Worm (Caenorhabditis elegans): ENCODE measurements around the gene atp-4.

Gene atp-4

DNA sequence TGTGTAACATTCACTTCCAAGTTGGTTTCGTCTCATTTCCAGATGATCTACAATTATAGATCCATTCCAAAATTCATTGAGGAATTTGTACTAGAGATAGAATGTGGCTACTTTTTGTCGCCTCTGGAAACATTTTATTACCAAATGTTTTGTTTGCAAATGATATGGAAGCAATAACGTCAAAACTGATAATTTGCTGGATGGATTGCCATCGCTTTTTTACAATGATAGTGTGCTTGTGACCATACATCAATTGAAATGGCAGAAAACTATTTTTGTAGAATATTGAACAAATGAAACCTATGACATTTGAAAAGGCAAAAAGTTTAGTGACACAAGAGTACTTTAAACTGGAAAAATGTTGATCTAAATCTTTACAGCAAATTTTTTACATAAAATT lies 12.4 kb downstream of the atp-4 start:
- TF ChIP-seq sma-3 (GFP tag; optimal IDR thresholded peaks at IDR 0.05) (no peak), fos-1 (tag; optimal IDR thresholded peaks at IDR 0.05) (peak; percentile 26)

DNA sequence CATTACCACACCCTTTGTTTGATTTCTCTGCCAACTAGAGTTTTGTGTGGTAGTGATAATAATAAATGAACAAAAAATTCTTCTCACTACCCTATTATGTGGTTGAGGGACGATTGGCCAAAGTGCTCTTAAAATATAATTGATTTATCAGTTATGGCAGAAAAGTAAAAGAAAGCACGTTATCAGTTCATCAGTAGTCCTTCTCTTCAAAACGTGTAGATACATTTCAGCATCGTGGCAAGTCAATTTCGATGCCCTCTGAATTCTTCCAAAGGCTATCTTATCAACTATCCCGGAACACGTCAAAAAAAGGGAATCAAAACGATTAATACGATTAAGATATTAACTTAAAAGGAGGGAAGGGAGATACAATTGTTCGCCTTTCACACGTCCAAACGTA lies 13.9 kb downstream of the atp-4 start:
- TF ChIP-seq F13H6.1 (tag; optimal IDR thresholded peaks at IDR 0.05) (peak; percentile 30), crh-2 (tag; optimal IDR thresholded peaks at IDR 0.05) (peak; percentile 65), nhr-77 (tag; optimal IDR thresholded peaks at IDR 0.05) (no peak), lin-13 (GFP tag; optimal IDR thresholded peaks at IDR 0.05) (no peak), sem-4 (tag; optimal IDR thresholded peaks at IDR 0.05) (no peak), nhr-237 (tag; optimal IDR thresholded peaks at IDR 0.05) (no peak), nhr-10 (tag; optimal IDR thresholded peaks at IDR 0.05) (no peak), mdl-1 (tag; optimal IDR thresholded peaks at IDR 0.05) (no peak), nhr-23 (tag; optimal IDR thresholded peaks at IDR 0.05) (no peak), mab-5 (tag; optimal IDR thresholded peaks at IDR 0.05) (no peak), ama-1 (optimal IDR thresholded peaks at IDR 0.05) (no peak), sma-3 (GFP tag; optimal IDR thresholded peaks at IDR 0.05) (no peak), elt-1 (tag; optimal IDR thresholded peaks at IDR 0.05) (no peak), gmeb-1 (tag; optimal IDR thresholded peaks at IDR 0.05) (peak; percentile 31), ztf-4 (tag; optimal IDR thresholded peaks at IDR 0.05) (no peak), fos-1 (tag; optimal IDR thresholded peaks at IDR 0.05) (peak; percentile 60), lsy-2 (tag; optimal IDR thresholded peaks at IDR 0.05) (no peak), sma-9 (GFP tag; optimal IDR thresholded peaks at IDR 0.05) (peak; percentile 20), sma-9 (tag; optimal IDR thresholded peaks at IDR 0.05) (no peak), ZK546.5 (tag; optimal IDR thresholded peaks at IDR 0.05) (no peak), nhr-12 (tag; optimal IDR thresholded peaks at IDR 0.05) (no peak), elt-3 (tag; optimal IDR thresholded peaks at IDR 0.05) (no peak), nhr-11 (tag; optimal IDR thresholded peaks at IDR 0.05) (no peak), mbf-1 (tag; optimal IDR thresholded peaks at IDR 0.05) (no peak), snpc-4 (tag; optimal IDR thresholded peaks at IDR 0.05) (no peak), zag-1 (tag; optimal IDR thresholded peaks at IDR 0.05) (no peak), ztf-1 (GFP tag; conservative IDR thresholded peaks at IDR 0.05) (no peak)

DNA sequence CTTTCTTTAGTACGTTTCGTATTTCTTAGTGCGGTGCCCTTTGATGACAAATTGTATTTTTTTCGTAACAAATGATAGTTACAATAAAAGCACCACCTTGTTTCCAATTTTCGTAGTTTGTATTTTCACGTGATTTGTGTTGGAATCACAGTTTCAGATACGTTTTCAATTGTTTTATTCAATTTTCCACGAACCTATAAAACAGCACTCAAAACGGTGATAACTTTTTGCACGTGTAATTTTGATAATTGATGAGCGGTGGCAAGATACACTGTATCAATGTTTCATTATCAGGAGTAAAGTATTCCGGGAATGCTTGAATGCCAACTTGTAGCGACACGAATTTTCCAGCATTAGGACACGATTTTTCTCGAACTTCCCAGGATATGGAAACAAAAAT lies 15.8 kb downstream of the atp-4 start:
- TF ChIP-seq sma-9 (GFP tag; optimal IDR thresholded peaks at IDR 0.05) (peak; percentile 73), sma-9 (tag; optimal IDR thresholded peaks at IDR 0.05) (no peak), gmeb-1 (tag; optimal IDR thresholded peaks at IDR 0.05) (peak; percentile 20), nhr-11 (tag; optimal IDR thresholded peaks at IDR 0.05) (no peak), fos-1 (tag; optimal IDR thresholded peaks at IDR 0.05) (peak; percentile 50), crh-2 (tag; optimal IDR thresholded peaks at IDR 0.05) (peak; percentile 83), mdl-1 (tag; optimal IDR thresholded peaks at IDR 0.05) (peak in 1 of 2 experiments; percentile 26), mbf-1 (tag; optimal IDR thresholded peaks at IDR 0.05) (no peak)

DNA sequence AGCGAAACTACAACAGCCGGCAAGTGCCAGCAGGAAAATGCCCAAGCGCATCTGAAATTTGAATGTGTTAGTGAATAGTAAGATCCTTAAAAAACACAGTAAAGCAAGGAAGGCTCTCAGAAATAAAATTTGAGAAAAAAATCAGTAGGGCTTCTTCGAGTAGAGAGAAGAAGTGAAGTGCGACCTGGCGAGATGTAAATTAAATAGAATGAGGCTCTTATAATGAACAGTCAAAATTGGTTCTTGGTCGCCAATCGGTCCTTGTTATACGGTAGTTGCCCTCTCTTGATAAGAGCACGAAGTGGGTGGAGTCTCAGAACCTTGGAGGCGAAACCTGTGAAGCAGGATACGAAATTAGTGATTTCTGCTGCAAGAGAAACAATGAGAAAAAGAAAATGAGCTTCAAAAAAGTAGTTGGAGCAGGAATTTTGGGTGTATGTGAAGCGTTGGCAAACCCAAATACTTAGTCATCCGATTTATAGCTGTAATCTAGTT lies 18.1 kb downstream of the atp-4 start, which contains the start of gene bcf-1:
Gene bcf-1, minus strand, starts transcription at position 51 of the 495 bp plus-strand sequence.
- TF ChIP-seq unc-55 (GFP tag; optimal IDR thresholded peaks at IDR 0.05) (no peak), fos-1 (tag; optimal IDR thresholded peaks at IDR 0.05) (no peak), sem-4 (tag; optimal IDR thresholded peaks at IDR 0.05) (no peak), nhr-237 (tag; optimal IDR thresholded peaks at IDR 0.05) (no peak), alr-1 (tag; optimal IDR thresholded peaks at IDR 0.05) (no peak), R02D3.7 (tag; optimal IDR thresholded peaks at IDR 0.05) (no peak), ztf-4 (tag; optimal IDR thresholded peaks at IDR 0.05) (no peak), ztf-11 (tag; optimal IDR thresholded peaks at IDR 0.05) (no peak)

DNA sequence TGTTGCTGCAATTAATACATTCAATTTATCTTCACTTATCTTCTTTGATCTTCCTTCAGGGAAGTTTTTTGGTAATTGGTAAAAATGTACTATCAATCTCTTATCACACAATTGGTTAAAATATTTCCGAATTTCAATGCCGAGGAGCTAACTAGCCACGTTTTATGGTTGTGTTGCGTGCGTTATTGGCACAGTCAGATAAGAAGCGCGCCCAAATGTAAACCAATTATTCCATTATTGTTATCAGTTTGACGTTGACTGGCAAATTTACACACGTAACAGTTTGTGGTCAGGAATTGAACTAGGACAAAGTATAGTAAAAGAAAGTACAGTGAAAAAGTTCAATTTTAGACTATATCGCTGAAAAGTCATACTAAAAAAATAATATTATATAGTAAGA lies 19.3 kb downstream of the atp-4 start:
- no peak for TF ChIP-seq C34F6.9 (tag; optimal IDR thresholded peaks at IDR 0.05)
- no peak for TF ChIP-seq sma-3 (GFP tag; optimal IDR thresholded peaks at IDR 0.05)
- no peak for TF ChIP-seq nhr-237 (tag; optimal IDR thresholded peaks at IDR 0.05)
- TF ChIP-seq mdl-1 (tag; optimal IDR thresholded peaks at IDR 0.05), result no peak
- TF ChIP-seq sma-9 (GFP tag; optimal IDR thresholded peaks at IDR 0.05), result peak; percentile 14
- no peak for TF ChIP-seq sma-9 (tag; optimal IDR thresholded peaks at IDR 0.05)
- TF ChIP-seq ceh-82 (tag; optimal IDR thresholded peaks at IDR 0.05), result no peak
- TF ChIP-seq ceh-16 (tag; optimal IDR thresholded peaks at IDR 0.05), result no peak
- TF ChIP-seq nhr-21 (tag; optimal IDR thresholded peaks at IDR 0.05), result no peak
- peak; percentile 54 for TF ChIP-seq crh-2 (tag; optimal IDR thresholded peaks at IDR 0.05)

Data from whole organism, L2 larva.